Worm (Caenorhabditis elegans) whole organism, late embryonic: Measurements from ENCODE around the gene C14C11.4.

Source experiments
- ceh-24 ChIP-seq: sonication (generic microtip); optimal IDR thresholded peaks from 2 replicates; lab custom pipeline; 2016; ENCODE audit warnings: mild to moderate bottlenecking, missing genetic modification characterization, missing compliant biosample characterization
- ceh-34 ChIP-seq: sonication (generic microtip); optimal IDR thresholded peaks from 2 replicates; lab custom pipeline; 2016; ENCODE audit warnings: mild to moderate bottlenecking, missing genetic modification characterization, missing compliant biosample characterization
- elt-2 ChIP-seq: sonication (generic microtip); optimal IDR thresholded peaks from 2 replicates; lab custom pipeline; 2016; ENCODE audit warnings: missing genetic modification reagents, missing genetic modification characterization, missing compliant biosample characterization
- fkh-6 ChIP-seq: sonication (generic microtip); optimal IDR thresholded peaks from 2 replicates; lab custom pipeline; 2016; ENCODE audit warnings: missing genetic modification characterization, missing compliant biosample characterization
- gmeb-2 ChIP-seq: sonication (generic microtip); optimal IDR thresholded peaks from 2 replicates; lab custom pipeline; 2016; ENCODE audit warnings: missing genetic modification characterization, inconsistent platforms, missing compliant biosample characterization

Gene C14C11.4

DNA sequence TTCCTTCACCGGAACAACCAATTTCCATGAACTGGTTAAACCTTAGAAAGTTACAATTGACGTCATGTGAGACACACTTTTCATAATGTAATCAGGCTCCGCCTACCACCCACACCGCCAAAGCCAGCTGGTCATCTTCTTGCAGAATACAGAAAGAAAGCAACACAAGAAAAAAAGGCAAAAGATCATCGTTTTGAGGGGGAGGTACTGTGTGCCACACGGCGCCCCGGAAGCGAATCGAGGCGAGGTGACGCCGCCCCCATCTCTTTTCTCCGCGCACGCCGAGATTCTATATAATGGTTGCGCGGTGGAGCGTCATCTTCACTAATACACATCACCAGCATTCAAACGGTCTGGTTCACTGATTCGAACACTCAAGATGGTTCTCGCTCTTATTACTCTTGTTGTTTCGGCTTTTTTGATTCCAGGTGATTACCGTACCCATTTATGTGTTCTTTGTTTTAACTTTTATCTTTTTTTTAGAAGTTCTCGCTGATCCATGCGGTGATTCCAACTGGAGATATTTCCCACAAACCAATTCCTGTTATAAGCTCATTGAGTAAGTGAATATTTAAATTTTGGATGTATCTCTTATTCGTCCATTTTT, 52.5 kb downstream of the C14C11.4 start, which contains the start of gene clec-1:
Gene clec-1 (plus strand): TSS at position 320 of the 607 bp plus-strand sequence.
- TF ChIP-seq fkh-6 (tag; lab: Kevin White, UChicago) = no peak
- TF ChIP-seq ceh-34 (tag; lab: Kevin White, UChicago) = no peak
- no peak for TF ChIP-seq elt-2 (tag; lab: Kevin White, UChicago)
- TF ChIP-seq ceh-24 (tag; lab: Kevin White, UChicago) = no peak
- TF ChIP-seq gmeb-2 (tag; lab: Kevin White, UChicago) = no peak
